Fruit fly (Drosophila melanogaster) whole organism, wandering third instar larva: Measurements from ENCODE around the gene Tbcd.

ENCODE experiments used
- Abd-B ChIP-seq: fragments of >200 bp; optimal IDR thresholded peaks from 2 replicates; lab custom pipeline; 2017; ENCODE audit warnings: missing biosample characterization, missing genetic modification characterization
- CG32264 ChIP-seq: fragments of 200-800 bp; sonication (Bioruptor generic); optimal IDR thresholded peaks from 2 replicates; lab custom pipeline; 2016; ENCODE audit warnings: missing biosample characterization, missing genetic modification characterization
- CG9705 ChIP-seq: fragments of 200-800 bp; sonication (Bioruptor generic); optimal IDR thresholded peaks from 2 replicates; lab custom pipeline; 2018; ENCODE audit warnings: missing biosample characterization, mild to moderate bottlenecking, missing genetic modification characterization
- CrebA ChIP-seq: fragments of 200-800 bp; sonication (Bioruptor generic); optimal IDR thresholded peaks from 2 replicates; lab custom pipeline; 2016; ENCODE audit warnings: missing biosample characterization, mild to moderate bottlenecking, missing genetic modification characterization, borderline replicate concordance
- Dif ChIP-seq: fragments of 200-275, 200-300 bp; sonication (Bioruptor generic); optimal IDR thresholded peaks from 2 replicates; lab custom pipeline; 2018; ENCODE audit warnings: missing biosample characterization, missing genetic modification characterization; ENCODE audit not compliant: partially characterized antibody
- GATAd ChIP-seq: sonication (Bioruptor generic); optimal IDR thresholded peaks from 2 replicates; lab custom pipeline; 2016; ENCODE audit warnings: missing biosample characterization, missing genetic modification characterization
- HLH106 ChIP-seq: fragments of 200-800 bp; optimal IDR thresholded peaks from 3 replicates; lab custom pipeline; 2019; ENCODE audit warnings: missing biosample characterization, mild to moderate bottlenecking, missing genetic modification characterization, moderate library complexity
- Hnf4 ChIP-seq: fragments of 200-800 bp; sonication (Bioruptor generic); optimal IDR thresholded peaks from 2 replicates; lab custom pipeline; 2016; ENCODE audit warnings: missing biosample characterization, mild to moderate bottlenecking, missing genetic modification characterization
- Hr78 ChIP-seq: fragments of >200 bp; optimal IDR thresholded peaks from 2 replicates; lab custom pipeline; 2017; ENCODE audit warnings: missing biosample characterization, missing genetic modification characterization
- Hr83 ChIP-seq: fragments of 200-300 bp; sonication (Bioruptor generic); optimal IDR thresholded peaks from 2 replicates; lab custom pipeline; 2016; ENCODE audit warnings: missing biosample characterization, mild to moderate bottlenecking, missing genetic modification characterization, moderate library complexity; ENCODE audit not compliant: poor library complexity, severe bottlenecking
- Jra ChIP-seq: sonication (Bioruptor generic); optimal IDR thresholded peaks from 2 replicates; lab custom pipeline; 2016; ENCODE audit warnings: missing biosample characterization, missing genetic modification characterization
- Mio ChIP-seq: sonication (Bioruptor generic); optimal IDR thresholded peaks from 2 replicates; lab custom pipeline; 2016; ENCODE audit warnings: missing biosample characterization, missing genetic modification characterization
- Myc ChIP-seq: fragments of >200 bp; optimal IDR thresholded peaks from 2 replicates; lab custom pipeline; 2017
- N ChIP-seq: fragments of >200 bp; optimal IDR thresholded peaks from 2 replicates; lab custom pipeline; 2018; ENCODE audit warnings: missing biosample characterization, missing external identifiers, missing genetic modification characterization
- OdsH ChIP-seq: fragments of 200-800 bp; sonication (Bioruptor generic); optimal IDR thresholded peaks from 2 replicates; lab custom pipeline; 2016; ENCODE audit warnings: missing biosample characterization, mild to moderate bottlenecking, missing genetic modification characterization
- Rel ChIP-seq, 2 experiments: fragments of 200-800 bp; sonication (Bioruptor generic) in 1 of 2; optimal IDR thresholded peaks; 2 replicates in 1 of 2; 3 replicates in 1 of 2; lab custom pipeline; 2016 to 2019; ENCODE audit warnings: mild to moderate bottlenecking in 2 of 2, missing biosample characterization in 2 of 2, missing genetic modification characterization in 2 of 2, moderate library complexity in 1 of 2
- Sp1 ChIP-seq: fragments of 200-800 bp; sonication (Bioruptor generic); optimal IDR thresholded peaks from 3 replicates; lab custom pipeline; 2019; ENCODE audit warnings: missing biosample characterization, mild to moderate bottlenecking, missing genetic modification characterization, moderate library complexity
- Vsx2 ChIP-seq: fragments of 200-300, 225-300 bp; sonication (Bioruptor generic); optimal IDR thresholded peaks from 2 replicates; lab custom pipeline; 2018; ENCODE audit warnings: missing biosample characterization, missing genetic modification characterization; ENCODE audit not compliant: partially characterized antibody
- br ChIP-seq: fragments of 200-800 bp; sonication (Bioruptor generic); optimal IDR thresholded peaks from 2 replicates; lab custom pipeline; 2016; ENCODE audit warnings: missing biosample characterization, missing genetic modification characterization
- brk ChIP-seq: fragments of 200-800 bp; sonication (Bioruptor generic); optimal IDR thresholded peaks from 2 replicates; lab custom pipeline; 2016; ENCODE audit warnings: missing biosample characterization, mild to moderate bottlenecking, missing genetic modification characterization
- dl ChIP-seq, 2 experiments: fragments of 175-275, 200-275 bp in 1 of 2; fragments of 200-275 bp in 1 of 2; sonication (Bioruptor generic); optimal IDR thresholded peaks; lab custom pipeline; 2018; ENCODE audit warnings: mild to moderate bottlenecking in 2 of 2, missing biosample characterization in 2 of 2, missing genetic modification characterization in 2 of 2, moderate library complexity in 2 of 2; ENCODE audit not compliant: partially characterized antibody in 2 of 2, insufficient read depth in 1 of 2
- dmrt93B ChIP-seq: fragments of 200-800 bp; sonication (Bioruptor generic); optimal IDR thresholded peaks from 2 replicates; lab custom pipeline; 2018; ENCODE audit warnings: missing biosample characterization, mild to moderate bottlenecking, missing genetic modification characterization
- dsf ChIP-seq: sonication (Bioruptor generic); optimal IDR thresholded peaks from 2 replicates; lab custom pipeline; 2016; ENCODE audit warnings: missing biosample characterization, missing genetic modification characterization, borderline replicate concordance
- ey ChIP-seq: fragments of 200-800 bp; sonication (Bioruptor generic); optimal IDR thresholded peaks from 2 replicates; lab custom pipeline; 2016; ENCODE audit warnings: missing biosample characterization, missing genetic modification characterization
- foxo ChIP-seq, 2 experiments: fragments of 200-800 bp; sonication (Bioruptor generic); optimal IDR thresholded peaks; 2 replicates in 1 of 2; 3 replicates in 1 of 2; lab custom pipeline; 2016 to 2017; ENCODE audit warnings: missing biosample characterization in 2 of 2, missing genetic modification characterization in 2 of 2
- fru ChIP-seq: fragments of 200-800 bp; sonication (Bioruptor generic); optimal IDR thresholded peaks from 3 replicates; lab custom pipeline; 2016; ENCODE audit warnings: missing biosample characterization, mild to moderate bottlenecking, missing genetic modification characterization
- h ChIP-seq: fragments of 200-800 bp; sonication (Bioruptor generic); optimal IDR thresholded peaks from 3 replicates; lab custom pipeline; 2016; ENCODE audit warnings: missing biosample characterization, mild to moderate bottlenecking, missing genetic modification characterization
- jim ChIP-seq: fragments of 175-275, 200-325 bp; sonication (Bioruptor generic); optimal IDR thresholded peaks from 2 replicates; lab custom pipeline; 2016; ENCODE audit warnings: missing biosample characterization, mild to moderate bottlenecking, missing genetic modification characterization
- pan ChIP-seq: fragments of >200 bp; optimal IDR thresholded peaks from 2 replicates; lab custom pipeline; 2017
- psq ChIP-seq: fragments of 200-800 bp; sonication (Bioruptor generic); optimal IDR thresholded peaks from 3 replicates; lab custom pipeline; 2017; ENCODE audit warnings: missing biosample characterization, mild to moderate bottlenecking, missing genetic modification characterization, moderate library complexity
- rgr ChIP-seq: fragments of 200-800 bp; sonication (Bioruptor generic); optimal IDR thresholded peaks from 3 replicates; lab custom pipeline; 2016; ENCODE audit warnings: missing biosample characterization, mild to moderate bottlenecking, missing genetic modification characterization
- sage ChIP-seq: fragments of 200-800 bp; sonication (Bioruptor generic); optimal IDR thresholded peaks from 2 replicates; lab custom pipeline; 2016; ENCODE audit warnings: missing biosample characterization, mild to moderate bottlenecking, missing genetic modification characterization
- sv ChIP-seq: fragments of 200-800 bp; sonication (Bioruptor generic); optimal IDR thresholded peaks from 3 replicates; lab custom pipeline; 2016; ENCODE audit warnings: missing biosample characterization, missing genetic modification characterization
- tai ChIP-seq: sonication (Bioruptor generic); optimal IDR thresholded peaks from 2 replicates; lab custom pipeline; 2016; ENCODE audit warnings: missing biosample characterization, missing genetic modification characterization
- usp ChIP-seq: fragments of >200 bp; optimal IDR thresholded peaks from 2 replicates; lab custom pipeline; 2017; ENCODE audit warnings: missing biosample characterization, missing genetic modification characterization
- woc ChIP-seq: sonication (Bioruptor generic); optimal IDR thresholded peaks from 2 replicates; lab custom pipeline; 2016; ENCODE audit warnings: missing biosample characterization, mild to moderate bottlenecking, missing genetic modification characterization

Tbcd gene

dm6 chr2L:2195328-2195727, 48.0 kb downstream of the Tbcd start:
- TF ChIP-seq jim (GFP tag; lab: Kevin White, UChicago) (no peak), psq (GFP tag; lab: Kevin White, UChicago) (no peak), dsf (no peak), CG32264 (no peak), rgr (GFP tag; lab: Kevin White, UChicago) (no peak), sage (GFP tag; lab: Kevin White, UChicago) (no peak), sv (no peak), ey (GFP tag; lab: Kevin White, UChicago) (no peak), Hr78 (no peak), Jra (GFP tag; lab: Kevin White, UChicago) (no peak), N (GFP tag; lab: Kevin White, UChicago) (no peak)

- peak; percentile 27 for TF ChIP-seq CG9705 (GFP tag; lab: Kevin White, UChicago)
- peak; percentile 97 for TF ChIP-seq Vsx2
- no peak for TF ChIP-seq pan
- TF ChIP-seq psq (GFP tag; lab: Kevin White, UChicago) = peak; percentile 71
- peak; percentile 57 for TF ChIP-seq jim (GFP tag; lab: Kevin White, UChicago)
- TF ChIP-seq OdsH = peak; percentile 69
- peak; percentile 96 for TF ChIP-seq CrebA (GFP tag; lab: Kevin White, UChicago)
- TF ChIP-seq foxo (GFP tag; optimal IDR thresholded peaks at IDR 0.05; lab: Kevin White, UChicago) = peak; percentile 42 to 75
- no peak for TF ChIP-seq usp (GFP tag; lab: Kevin White, UChicago)
- peak; percentile 43 for TF ChIP-seq N (GFP tag; lab: Kevin White, UChicago)
- peak; percentile 76 for TF ChIP-seq HLH106 (tag; lab: Kevin White, UChicago)
- TF ChIP-seq Hnf4 (GFP tag; lab: Kevin White, UChicago) = peak; percentile 44
- TF ChIP-seq CG32264 = no peak
- TF ChIP-seq h (GFP tag; lab: Kevin White, UChicago) = peak; percentile 78
- TF ChIP-seq sv = peak; percentile 75
- TF ChIP-seq woc (GFP tag; lab: Kevin White, UChicago) = peak; percentile 83
- TF ChIP-seq Jra (GFP tag; lab: Kevin White, UChicago) = peak; percentile 69
- TF ChIP-seq Rel (GFP tag; optimal IDR thresholded peaks at IDR 0.05; lab: Kevin White, UChicago) = no peak
- TF ChIP-seq Rel (tag; optimal IDR thresholded peaks at IDR 0.05; lab: Kevin White, UChicago) = peak; percentile 90
- TF ChIP-seq br = peak; percentile 41
- no peak for TF ChIP-seq Abd-B
- TF ChIP-seq dl (GFP tag; optimal IDR thresholded peaks at IDR 0.05; lab: Kevin White, UChicago; ENCODE audit: insufficient read depth in 1 of 2, partially characterized antibody in 2 of 2) = peak; percentile 87 to 92
- peak; percentile 97 for TF ChIP-seq Dif
- no peak for TF ChIP-seq Hr78
- no peak for TF ChIP-seq GATAd (GFP tag; lab: Kevin White, UChicago)
- peak; percentile 68 for TF ChIP-seq Sp1 (GFP tag; lab: Kevin White, UChicago)
- TF ChIP-seq Mio (GFP tag; lab: Kevin White, UChicago) = no peak
- TF ChIP-seq Hr83 (GFP tag; lab: Kevin White, UChicago) = peak; percentile 93
- TF ChIP-seq ey (GFP tag; lab: Kevin White, UChicago) = peak; percentile 67
- peak; percentile 96 for TF ChIP-seq tai
- TF ChIP-seq brk (GFP tag; lab: Kevin White, UChicago) = peak; percentile 50
- peak; percentile 59 for TF ChIP-seq fru (GFP tag; lab: Kevin White, UChicago)
- peak; percentile 13 for TF ChIP-seq dsf
- TF ChIP-seq dmrt93B (GFP tag; lab: Kevin White, UChicago) = peak; percentile 55
- no peak for TF ChIP-seq sage (GFP tag; lab: Kevin White, UChicago)
- TF ChIP-seq rgr (GFP tag; lab: Kevin White, UChicago) = peak; percentile 64
- TF ChIP-seq Myc (lab: Kevin White, UChicago) = peak; percentile 89
Measured at dm6 chr2L:2196590-2197474, 49.5 kb downstream of the Tbcd start.
